Fruit fly (Drosophila melanogaster): ENCODE results near the gene CG1840.

Gene CG1840

dm6 chrX:11857522-11858438 is 30.4 kb upstream of the CG1840 start:
- peak; percentile 56 for TF ChIP-seq woc (GFP tag; optimal IDR thresholded peaks at IDR 0.05)
- peak; percentile 62 for TF ChIP-seq ey (GFP tag; optimal IDR thresholded peaks at IDR 0.05)
- no peak for TF ChIP-seq Vsx2 (GFP tag; optimal IDR thresholded peaks at IDR 0.05; ENCODE audit: partially characterized antibody)
- TF ChIP-seq CrebA (GFP tag; optimal IDR thresholded peaks at IDR 0.05; ENCODE audit: borderline replicate concordance) = no peak
- no peak for TF ChIP-seq GATAd (GFP tag; optimal IDR thresholded peaks at IDR 0.05)
- no peak for TF ChIP-seq lola (GFP tag; optimal IDR thresholded peaks at IDR 0.05)
- peak; percentile 87 for TF ChIP-seq HLH106 (tag; optimal IDR thresholded peaks at IDR 0.05)
- TF ChIP-seq dsf (GFP tag; optimal IDR thresholded peaks at IDR 0.05; ENCODE audit: borderline replicate concordance) = no peak
- TF ChIP-seq jim (GFP tag; optimal IDR thresholded peaks at IDR 0.05) = no peak
- peak; percentile 47 for TF ChIP-seq sage (GFP tag; optimal IDR thresholded peaks at IDR 0.05)
- peak; percentile 15 for TF ChIP-seq CG9705 (GFP tag; optimal IDR thresholded peaks at IDR 0.05)
- TF ChIP-seq CG32264 (GFP tag; optimal IDR thresholded peaks at IDR 0.05) = peak; percentile 64
- TF ChIP-seq Myc (optimal IDR thresholded peaks at IDR 0.05) = no peak
- TF ChIP-seq psq (GFP tag; optimal IDR thresholded peaks at IDR 0.05) = peak; percentile 52
- TF ChIP-seq Dfd (GFP tag; optimal IDR thresholded peaks at IDR 0.05) = no peak
- TF ChIP-seq dl (GFP tag; optimal IDR thresholded peaks at IDR 0.05; ENCODE audit: insufficient read depth in 1 of 2, partially characterized antibody in 2 of 2) = no peak
- no peak for TF ChIP-seq brk (GFP tag; optimal IDR thresholded peaks at IDR 0.05)
- TF ChIP-seq Hnf4 (GFP tag; optimal IDR thresholded peaks at IDR 0.05) = peak; percentile 75
- no peak for TF ChIP-seq tai (GFP tag; optimal IDR thresholded peaks at IDR 0.05)
- no peak for TF ChIP-seq usp (GFP tag; optimal IDR thresholded peaks at IDR 0.05)
- TF ChIP-seq Hr78 (GFP tag; optimal IDR thresholded peaks at IDR 0.05) = no peak
- no peak for TF ChIP-seq Dif (GFP tag; optimal IDR thresholded peaks at IDR 0.05; ENCODE audit: partially characterized antibody)
- TF ChIP-seq Hr83 (GFP tag; optimal IDR thresholded peaks at IDR 0.05; ENCODE audit: poor library complexity, severe bottlenecking) = peak; percentile 48
- no peak for TF ChIP-seq pan (optimal IDR thresholded peaks at IDR 0.05)
- peak; percentile 80 for TF ChIP-seq br (GFP tag; optimal IDR thresholded peaks at IDR 0.05)
- peak; percentile 34 for TF ChIP-seq Rel (GFP tag; optimal IDR thresholded peaks at IDR 0.05)
- TF ChIP-seq Rel (tag; optimal IDR thresholded peaks at IDR 0.05) = peak; percentile 45
- no peak for TF ChIP-seq Mio (GFP tag; optimal IDR thresholded peaks at IDR 0.05)
- TF ChIP-seq dmrt93B (GFP tag; optimal IDR thresholded peaks at IDR 0.05) = peak; percentile 61
- TF ChIP-seq rgr (GFP tag; optimal IDR thresholded peaks at IDR 0.05) = peak; percentile 78
- TF ChIP-seq fru (GFP tag; optimal IDR thresholded peaks at IDR 0.05) = peak; percentile 83
- TF ChIP-seq h (GFP tag; optimal IDR thresholded peaks at IDR 0.05) = peak; percentile 81
- TF ChIP-seq foxo (GFP tag; optimal IDR thresholded peaks at IDR 0.05) = peak in 1 of 2 experiments; percentile 85
- TF ChIP-seq Abd-B (GFP tag; optimal IDR thresholded peaks at IDR 0.05) = no peak
- peak; percentile 12 for TF ChIP-seq Jra (GFP tag; optimal IDR thresholded peaks at IDR 0.05)
- TF ChIP-seq Sp1 (GFP tag; optimal IDR thresholded peaks at IDR 0.05) = peak; percentile 83
- no peak for TF ChIP-seq N (GFP tag; optimal IDR thresholded peaks at IDR 0.05)
- peak; percentile 62 for TF ChIP-seq sv (GFP tag; optimal IDR thresholded peaks at IDR 0.05)
- peak; percentile 64 for TF ChIP-seq OdsH (GFP tag; optimal IDR thresholded peaks at IDR 0.05)

- TF ChIP-seq dsf (GFP tag; optimal IDR thresholded peaks at IDR 0.05; ENCODE audit: borderline replicate concordance) = no peak
- no peak for TF ChIP-seq Abd-B (GFP tag; optimal IDR thresholded peaks at IDR 0.05)
- no peak for TF ChIP-seq fru (GFP tag; optimal IDR thresholded peaks at IDR 0.05)
Observed at dm6 chrX:11858439-11858813, 29.7 kb upstream of the CG1840 start.
